Worm (Caenorhabditis elegans) whole organism, late embryonic: ENCODE results near the gene C33C12.1.

Source experiments
- C38D4.7 ChIP-seq: fragments of 200-800 bp; sonication (Bioruptor generic); optimal IDR thresholded peaks from 2 replicates; lab custom pipeline; 2018; ENCODE audit warnings: mild to moderate bottlenecking, missing genetic modification characterization, moderate library complexity, missing compliant biosample characterization
- K09A11.1 ChIP-seq: sonication (generic microtip); optimal IDR thresholded peaks from 2 replicates; lab custom pipeline; 2017; ENCODE audit warnings: antibody characterized with exemption, mild to moderate bottlenecking, missing genetic modification characterization, missing compliant biosample characterization; ENCODE audit not compliant: insufficient read depth
- T23F11.4 ChIP-seq: fragments of 200-800 bp; sonication (Bioruptor generic); optimal IDR thresholded peaks from 2 replicates; lab custom pipeline; 2018; ENCODE audit warnings: mild to moderate bottlenecking, missing genetic modification characterization, missing compliant biosample characterization
- ahr-1 ChIP-seq: sonication (generic microtip); optimal IDR thresholded peaks from 2 replicates; lab custom pipeline; 2016; ENCODE audit warnings: missing genetic modification characterization, missing compliant biosample characterization
- ama-1 ChIP-seq: fragments of 150-350 bp; optimal IDR thresholded peaks from 2 replicates; lab custom pipeline; 2014
- ceh-19 ChIP-seq: fragments of 200-800 bp; sonication (Bioruptor generic); optimal IDR thresholded peaks from 2 replicates; lab custom pipeline; 2018; ENCODE audit warnings: mild to moderate bottlenecking, missing genetic modification characterization, missing compliant biosample characterization
- ceh-22 ChIP-seq: sonication (generic microtip); optimal IDR thresholded peaks from 2 replicates; lab custom pipeline; 2017; ENCODE audit warnings: missing biosample characterization, missing genetic modification characterization
- ceh-48 ChIP-seq: sonication (generic microtip); optimal IDR thresholded peaks from 2 replicates; lab custom pipeline; 2016; ENCODE audit warnings: missing genetic modification characterization, inconsistent platforms, missing compliant biosample characterization
- che-1 ChIP-seq: sonication (generic microtip); optimal IDR thresholded peaks from 2 replicates; lab custom pipeline; 2016; ENCODE audit warnings: mild to moderate bottlenecking, missing genetic modification characterization, missing compliant biosample characterization
- fkh-10 ChIP-seq: fragments of 150-350 bp; optimal IDR thresholded peaks from 2 replicates; lab custom pipeline; 2014; ENCODE audit warnings: missing biosample characterization, missing genetic modification reagents, missing genetic modification characterization
- hlh-6 ChIP-seq: sonication (generic microtip); optimal IDR thresholded peaks from 2 replicates; lab custom pipeline; 2016; ENCODE audit warnings: missing genotype, missing genetic modification characterization, missing compliant biosample characterization
- hlh-8 ChIP-seq: sonication (generic microtip); optimal IDR thresholded peaks from 2 replicates; lab custom pipeline; 2016; ENCODE audit warnings: missing genotype, missing genetic modification characterization, missing compliant biosample characterization
- mec-3 ChIP-seq: sonication (generic microtip); optimal IDR thresholded peaks from 2 replicates; lab custom pipeline; 2016; ENCODE audit warnings: borderline replicate concordance, missing genetic modification characterization, missing compliant biosample characterization
- nhr-11 ChIP-seq: fragments of 150-350 bp; optimal IDR thresholded peaks from 2 replicates; lab custom pipeline; 2014; ENCODE audit warnings: missing biosample characterization, missing genetic modification characterization
- nhr-232 ChIP-seq: sonication (generic microtip); optimal IDR thresholded peaks from 2 replicates; lab custom pipeline; 2016; ENCODE audit warnings: missing genetic modification characterization, missing compliant biosample characterization
- npax-4 ChIP-seq: sonication (generic microtip); optimal IDR thresholded peaks from 2 replicates; lab custom pipeline; 2016; ENCODE audit warnings: missing genetic modification characterization, missing compliant biosample characterization
- odd-2 ChIP-seq: sonication (generic microtip); optimal IDR thresholded peaks from 2 replicates; lab custom pipeline; 2017; ENCODE audit warnings: antibody characterized with exemption, mild to moderate bottlenecking, missing genetic modification characterization, missing compliant biosample characterization
- pat-9 ChIP-seq: fragments of 200-800 bp; sonication (Bioruptor generic); optimal IDR thresholded peaks from 2 replicates; lab custom pipeline; 2018; ENCODE audit warnings: mild to moderate bottlenecking, missing genetic modification characterization, moderate library complexity, missing compliant biosample characterization
- pax-1 ChIP-seq: fragments of 150-350 bp; optimal IDR thresholded peaks from 2 replicates; lab custom pipeline; 2014; ENCODE audit warnings: missing biosample characterization, missing genetic modification characterization
- pha-2 ChIP-seq: sonication (generic microtip); optimal IDR thresholded peaks from 2 replicates; lab custom pipeline; 2017; ENCODE audit warnings: mild to moderate bottlenecking, missing genetic modification characterization, missing compliant biosample characterization
- pqm-1 ChIP-seq: sonication (generic microtip); optimal IDR thresholded peaks from 2 replicates; lab custom pipeline; 2016; ENCODE audit warnings: missing genetic modification characterization, missing compliant biosample characterization
- tbx-7 ChIP-seq: sonication (generic microtip); optimal IDR thresholded peaks from 2 replicates; lab custom pipeline; 2016; ENCODE audit warnings: missing genotype, missing genetic modification characterization, missing compliant biosample characterization
- ttx-3 ChIP-seq: sonication (generic microtip); optimal IDR thresholded peaks from 2 replicates; lab custom pipeline; 2016; ENCODE audit warnings: missing genetic modification reagents, missing genetic modification characterization, missing compliant biosample characterization
- unc-3 ChIP-seq, 2 experiments: fragments of 200-800 bp in 1 of 2; sonication (Bioruptor generic) in 1 of 2; sonication (generic microtip) in 1 of 2; conservative IDR thresholded peaks in 1 of 2; optimal IDR thresholded peaks in 1 of 2; 2 replicates each; pipeline versions ENCODE4 v1.3.6 to Lab custom; 2016 to 2022; ENCODE audit warnings: missing compliant biosample characterization in 2 of 2, missing genetic modification characterization in 2 of 2, missing genetic modification reagents in 1 of 2
- unc-42 ChIP-seq: sonication (generic microtip); optimal IDR thresholded peaks from 2 replicates; lab custom pipeline; 2016; ENCODE audit warnings: missing genotype, missing genetic modification characterization, missing compliant biosample characterization
- unc-55 ChIP-seq: sonication (generic microtip); optimal IDR thresholded peaks from 2 replicates; lab custom pipeline; 2017; ENCODE audit warnings: missing biosample characterization, missing genetic modification reagents, missing genetic modification characterization

C33C12.1 gene

ce11 chrII:2233240-2233639 lies 35.2 kb downstream of the C33C12.1 start, which contains the start of gene cct-3:
Gene cct-3, plus strand, starts transcription at chrII:2233540.
- TF ChIP-seq che-1 (no peak), ceh-19 (GFP tag; lab: Kevin White, UChicago) (no peak), fkh-10 (no peak), nhr-11 (no peak), tbx-7 (no peak), unc-42 (no peak), hlh-6 (tag; lab: Kevin White, UChicago) (no peak), pax-1 (tag; lab: Kevin White, UChicago) (no peak), mec-3 (no peak), nhr-232 (no peak), pqm-1 (tag; lab: Kevin White, UChicago) (no peak), K09A11.1 (tag; lab: Kevin White, UChicago) (no peak), unc-3 (GFP tag; conservative IDR thresholded peaks at IDR 0.05; lab: Robert Waterston, UW) (no peak), unc-3 (tag; optimal IDR thresholded peaks at IDR 0.05; lab: Kevin White, UChicago) (no peak), T23F11.4 (GFP tag; lab: Kevin White, UChicago) (no peak), pha-2 (tag; lab: Kevin White, UChicago) (no peak), ama-1 (lab: Kevin White, UChicago) (no peak), odd-2 (tag; lab: Kevin White, UChicago) (no peak), C38D4.7 (no peak), pat-9 (tag; lab: Kevin White, UChicago) (no peak)

ce11 chrII:2236352-2236751 lies 38.3 kb downstream of the C33C12.1 start:
- TF ChIP-seq hlh-8 (tag; lab: Kevin White, UChicago): no peak
- peak; percentile 1 for TF ChIP-seq ceh-48 (tag; lab: Kevin White, UChicago)

ce11 chrII:2243342-2243741 lies 45.3 kb downstream of the C33C12.1 start, which contains the start of gene F54A3.2:
Gene F54A3.2, plus strand, starts transcription at chrII:2243642.
- TF ChIP-seq C38D4.7: no peak
- TF ChIP-seq ttx-3 (tag; lab: Kevin White, UChicago): no peak
- TF ChIP-seq ahr-1 (tag; lab: Kevin White, UChicago): no peak
- no peak for TF ChIP-seq ama-1 (lab: Kevin White, UChicago)
- TF ChIP-seq npax-4 (tag; lab: Kevin White, UChicago): no peak
- TF ChIP-seq unc-55 (GFP tag; lab: Kevin White, UChicago): no peak
- TF ChIP-seq nhr-232: no peak
- no peak for TF ChIP-seq pat-9 (tag; lab: Kevin White, UChicago)
- TF ChIP-seq ceh-22 (tag; lab: Kevin White, UChicago): no peak
